Worm (Caenorhabditis elegans) whole organism, L4/young adult: ENCODE data around the gene srx-113.

Source experiments
- dao-5 ChIP-seq: sonication (generic microtip); optimal IDR thresholded peaks from 2 replicates; lab custom pipeline; 2016; ENCODE audit warnings: missing genotype, missing genetic modification characterization, moderate library complexity, missing compliant biosample characterization
- him-1 ChIP-seq: sonication (generic microtip); optimal IDR thresholded peaks from 2 replicates; lab custom pipeline; 2016; ENCODE audit warnings: missing genotype, missing genetic modification reagents, missing genetic modification characterization, missing compliant biosample characterization

ce11 chrV:12634746-12635145, 2.8 kb upstream of the srx-113 start:
- TF ChIP-seq him-1 (tag; lab: Kevin White, UChicago) (no peak), dao-5 (tag; lab: Kevin White, UChicago) (no peak)
